Fruit fly (Drosophila melanogaster) S2 (cell line): ENCODE measurements around the gene Polr2D.

Source experiments
- CG8478 ChIP-seq: fragments of >200 bp; optimal IDR thresholded peaks from 2 replicates; lab custom pipeline; 2018
- CTCF ChIP-seq, 2 experiments: fragments of >200 bp; optimal IDR thresholded peaks; 2 replicates each; lab custom pipeline; 2018

dm6 chr3R:18252578-18252977 lies 2.7 kb downstream of the Polr2D start, which contains the start of gene CG12320:
- no peak for TF ChIP-seq CG8478
- TF ChIP-seq CTCF (optimal IDR thresholded peaks at IDR 0.05; lab: Kevin White, UChicago): peak in 1 of 2 experiments; percentile 8
